Fruit fly (Drosophila melanogaster) whole organism, embryonic: Measurements from ENCODE around the gene Ykt6.

Experiments used
- Antp ChIP-seq: fragments of 200-800 bp; sonication (Bioruptor generic); optimal IDR thresholded peaks from 3 replicates; lab custom pipeline; 2016; ENCODE audit warnings: missing biosample characterization, missing genetic modification characterization
- C15 ChIP-seq: fragments of 200-800 bp; sonication (Bioruptor generic); IDR thresholded peaks from 3 replicates; pipeline ENCODE4 v1.3.6; 2022; ENCODE audit warnings: missing biosample characterization, missing genetic modification characterization
- CG10959 ChIP-seq: fragments of 200-800 bp; sonication (Bioruptor generic); IDR thresholded peaks from 2 replicates; pipeline ENCODE4 v1.3.6; 2022; ENCODE audit warnings: missing biosample characterization, missing genetic modification characterization
- CG15073 ChIP-seq: fragments of 200-800 bp; sonication (Bioruptor generic); optimal IDR thresholded peaks from 2 replicates; lab custom pipeline; 2016; ENCODE audit warnings: missing biosample characterization, missing genetic modification characterization
- CG17359 ChIP-seq: fragments of 200-800 bp; sonication (Bioruptor generic); optimal IDR thresholded peaks from 3 replicates; lab custom pipeline; 2018; ENCODE audit warnings: missing biosample characterization, mild to moderate bottlenecking, missing genetic modification characterization, moderate library complexity
- CG17385 ChIP-seq: fragments of 200-800 bp; sonication (Bioruptor generic); optimal IDR thresholded peaks from 3 replicates; lab custom pipeline; 2018; ENCODE audit warnings: missing biosample characterization, mild to moderate bottlenecking, missing genetic modification characterization
- CG2116 ChIP-seq: fragments of 200-800 bp; sonication (Bioruptor generic); optimal IDR thresholded peaks from 3 replicates; lab custom pipeline; 2018; ENCODE audit warnings: missing biosample characterization, mild to moderate bottlenecking, missing genetic modification characterization
- CG30431 ChIP-seq: fragments of 200-800 bp; sonication (Bioruptor generic); optimal IDR thresholded peaks from 2 replicates; lab custom pipeline; 2017; ENCODE audit warnings: missing biosample characterization, missing genetic modification characterization
- CG3847 ChIP-seq: fragments of 200-800 bp; sonication (Bioruptor generic); IDR thresholded peaks from 2 replicates; pipeline ENCODE4 v1.3.6; 2022; ENCODE audit warnings: missing biosample characterization, missing genetic modification characterization
- CG3995 ChIP-seq: fragments of 200-800 bp; sonication (Bioruptor generic); optimal IDR thresholded peaks from 3 replicates; lab custom pipeline; 2016; ENCODE audit warnings: missing biosample characterization, missing genetic modification characterization
- CG43689 ChIP-seq: fragments of 200-800 bp; sonication (Bioruptor generic); IDR thresholded peaks from 2 replicates; pipeline ENCODE4 v1.3.6; 2022; ENCODE audit warnings: missing biosample characterization, missing genetic modification characterization
- CG5953 ChIP-seq: fragments of 200-800 bp; sonication (Bioruptor generic); IDR thresholded peaks from 2 replicates; pipeline ENCODE4 v1.3.6; 2022; ENCODE audit warnings: missing biosample characterization, missing genetic modification characterization
- CG6654 ChIP-seq: fragments of 200-800 bp; sonication (Bioruptor generic); optimal IDR thresholded peaks from 2 replicates; lab custom pipeline; 2017; ENCODE audit warnings: missing biosample characterization, mild to moderate bottlenecking, missing genetic modification characterization
- CG7271 ChIP-seq: fragments of 200-800 bp; sonication (Bioruptor generic); optimal IDR thresholded peaks from 2 replicates; lab custom pipeline; 2018; ENCODE audit warnings: missing biosample characterization, mild to moderate bottlenecking, missing genetic modification characterization, moderate library complexity
- CG7357 ChIP-seq: fragments of 200-800 bp; sonication (Bioruptor generic); IDR thresholded peaks from 3 replicates; pipeline ENCODE4 v1.3.6; 2022; ENCODE audit warnings: missing biosample characterization, missing genetic modification characterization
- CG7745 ChIP-seq: fragments of 200-800 bp; sonication (Bioruptor generic); optimal IDR thresholded peaks from 2 replicates; lab custom pipeline; 2018; ENCODE audit warnings: missing biosample characterization, mild to moderate bottlenecking, missing genetic modification characterization, moderate library complexity
- CG7786 ChIP-seq: fragments of 200-800 bp; sonication (Bioruptor generic); optimal IDR thresholded peaks from 2 replicates; lab custom pipeline; 2016; ENCODE audit warnings: missing biosample characterization, missing genetic modification characterization
- CG7987 ChIP-seq: fragments of 200-800 bp; sonication (Bioruptor generic); optimal IDR thresholded peaks from 2 replicates; lab custom pipeline; 2018; ENCODE audit warnings: missing biosample characterization, mild to moderate bottlenecking, missing genetic modification characterization, moderate library complexity
- Camta ChIP-seq: fragments of 200-800 bp; sonication (Bioruptor generic); optimal IDR thresholded peaks from 2 replicates; lab custom pipeline; 2016; ENCODE audit warnings: missing biosample characterization, missing genetic modification characterization
- CoRest ChIP-seq: fragments of 200-800 bp; sonication (Bioruptor generic); optimal IDR thresholded peaks from 3 replicates; lab custom pipeline; 2018; ENCODE audit warnings: missing biosample characterization, mild to moderate bottlenecking, missing genetic modification characterization, moderate library complexity
- Ets97D ChIP-seq: fragments of 200-800 bp; sonication (Bioruptor generic); optimal IDR thresholded peaks from 3 replicates; lab custom pipeline; 2016; ENCODE audit warnings: missing biosample characterization, missing genetic modification characterization
- HHEX ChIP-seq: fragments of 200-800 bp; sonication (Bioruptor generic); optimal IDR thresholded peaks from 3 replicates; lab custom pipeline; 2017; ENCODE audit warnings: missing biosample characterization, mild to moderate bottlenecking, missing genetic modification characterization, missing genetic modification reagents
- HLH54F ChIP-seq: fragments of 200-800 bp; sonication (Bioruptor generic); optimal IDR thresholded peaks from 3 replicates; lab custom pipeline; 2016; ENCODE audit warnings: missing biosample characterization, missing genetic modification characterization
- Hey ChIP-seq: fragments of 200-800 bp; sonication (Bioruptor generic); optimal IDR thresholded peaks from 3 replicates; lab custom pipeline; 2018; ENCODE audit warnings: missing biosample characterization, mild to moderate bottlenecking, missing genetic modification characterization
- Hmr ChIP-seq: fragments of 200-800 bp; sonication (Bioruptor generic); optimal IDR thresholded peaks from 3 replicates; lab custom pipeline; 2017; ENCODE audit warnings: mild to moderate bottlenecking, missing biosample characterization, missing genetic modification reagents, missing genetic modification characterization
- NC2α ChIP-seq: fragments of 200-800 bp; sonication (Bioruptor generic); optimal IDR thresholded peaks from 2 replicates; lab custom pipeline; 2016; ENCODE audit warnings: missing biosample characterization, missing genetic modification characterization
- Neu2 ChIP-seq: fragments of 200-800 bp; sonication (Bioruptor generic); optimal IDR thresholded peaks from 3 replicates; lab custom pipeline; 2016; ENCODE audit warnings: missing biosample characterization, missing genetic modification characterization, borderline replicate concordance
- Rfx ChIP-seq: fragments of 200-800 bp; sonication (Bioruptor generic); IDR thresholded peaks from 2 replicates; pipeline ENCODE4 v1.3.6; 2022; ENCODE audit warnings: missing biosample characterization, missing genetic modification characterization
- Rx ChIP-seq: fragments of 200-800 bp; sonication (Bioruptor generic); IDR thresholded peaks from 2 replicates; pipeline ENCODE4 v1.3.6; 2022; ENCODE audit warnings: missing biosample characterization, missing genetic modification characterization
- Side ChIP-seq: fragments of 200-800 bp; sonication (Bioruptor generic); optimal IDR thresholded peaks from 2 replicates; lab custom pipeline; 2016; ENCODE audit warnings: missing biosample characterization, missing genetic modification characterization
- amos ChIP-seq: fragments of 200-800 bp; sonication (Bioruptor generic); IDR thresholded peaks from 2 replicates; pipeline ENCODE4 v1.3.6; 2022; ENCODE audit warnings: missing biosample characterization, missing genetic modification characterization; ENCODE audit not compliant: partially characterized antibody
- ara ChIP-seq: fragments of 200-800 bp; sonication (Bioruptor generic); IDR thresholded peaks from 2 replicates; pipeline ENCODE4 v1.3.6; 2022; ENCODE audit warnings: missing biosample characterization, missing genetic modification characterization
- cwo ChIP-seq: fragments of 200-800 bp; sonication (Bioruptor generic); optimal IDR thresholded peaks from 3 replicates; lab custom pipeline; 2017; ENCODE audit warnings: missing biosample characterization, missing genetic modification characterization, mild to moderate bottlenecking, moderate library complexity, missing genetic modification reagents
- en ChIP-seq: fragments of 200-800 bp; sonication (Bioruptor generic); optimal IDR thresholded peaks from 2 replicates; lab custom pipeline; 2016; ENCODE audit warnings: missing biosample characterization, missing genetic modification characterization
- exex ChIP-seq: fragments of 200-800 bp; sonication (Bioruptor generic); optimal IDR thresholded peaks from 4 replicates; lab custom pipeline; 2018; ENCODE audit warnings: missing biosample characterization, mild to moderate bottlenecking, missing genetic modification characterization, moderate library complexity
- fru ChIP-seq: fragments of >200 bp; optimal IDR thresholded peaks from 2 replicates; lab custom pipeline; 2017
- her ChIP-seq: fragments of 200-800 bp; sonication (Bioruptor generic); optimal IDR thresholded peaks from 2 replicates; lab custom pipeline; 2016; ENCODE audit warnings: missing biosample characterization, missing genetic modification characterization
- inv ChIP-seq: fragments of 200-800 bp; sonication (Bioruptor generic); IDR thresholded peaks from 2 replicates; pipeline ENCODE4 v1.3.6; 2022; ENCODE audit warnings: missing biosample characterization, missing genetic modification characterization; ENCODE audit not compliant: partially characterized antibody
- jumu ChIP-seq: fragments of 200-800 bp; sonication (Bioruptor generic); optimal IDR thresholded peaks from 3 replicates; lab custom pipeline; 2016; ENCODE audit warnings: missing biosample characterization, missing genetic modification characterization
- nmo ChIP-seq: fragments of 200-800 bp; sonication (Bioruptor generic); optimal IDR thresholded peaks from 2 replicates; lab custom pipeline; 2018; ENCODE audit warnings: missing biosample characterization, mild to moderate bottlenecking, missing genetic modification characterization, moderate library complexity
- pfk ChIP-seq: fragments of 200-800 bp; sonication (Bioruptor generic); optimal IDR thresholded peaks from 2 replicates; lab custom pipeline; 2018; ENCODE audit warnings: missing biosample characterization, mild to moderate bottlenecking, missing genetic modification characterization, moderate library complexity
- phol ChIP-seq: fragments of 200-800 bp; sonication (Bioruptor generic); optimal IDR thresholded peaks from 3 replicates; lab custom pipeline; 2018; ENCODE audit warnings: missing biosample characterization, mild to moderate bottlenecking, missing genetic modification characterization, moderate library complexity
- sc ChIP-seq, 3 experiments: fragments of >200 bp in 2 of 3; fragments of 200-800 bp in 1 of 3; sonication (Bioruptor generic) in 1 of 3; optimal IDR thresholded peaks; 2 replicates in 2 of 3; 3 replicates in 1 of 3; lab custom pipeline; 2017; ENCODE audit warnings: mild to moderate bottlenecking in 1 of 3, missing biosample characterization in 1 of 3, missing genetic modification characterization in 1 of 3, missing genetic modification reagents in 1 of 3
- ssp ChIP-seq: fragments of 200-800 bp; sonication (Bioruptor generic); IDR thresholded peaks from 2 replicates; pipeline ENCODE4 v1.3.6; 2022; ENCODE audit warnings: missing biosample characterization, missing genetic modification characterization
- tap ChIP-seq: fragments of 200-800 bp; optimal IDR thresholded peaks from 3 replicates; lab custom pipeline; 2019; ENCODE audit warnings: missing biosample characterization, mild to moderate bottlenecking, missing genetic modification characterization, moderate library complexity
- toy ChIP-seq: fragments of 200-800 bp; sonication (Bioruptor generic); IDR thresholded peaks from 2 replicates; pipeline ENCODE4 v1.3.6; 2022; ENCODE audit warnings: missing biosample characterization, missing genetic modification characterization
- tx ChIP-seq: fragments of 200-800 bp; sonication (Bioruptor generic); optimal IDR thresholded peaks from 2 replicates; lab custom pipeline; 2016; ENCODE audit warnings: missing biosample characterization, missing genetic modification characterization
- unpg ChIP-seq: fragments of 200-800 bp; sonication (Bioruptor generic); optimal IDR thresholded peaks from 3 replicates; lab custom pipeline; 2018; ENCODE audit warnings: missing biosample characterization, mild to moderate bottlenecking, missing genetic modification characterization, moderate library complexity

The Ykt6 gene

DNA sequence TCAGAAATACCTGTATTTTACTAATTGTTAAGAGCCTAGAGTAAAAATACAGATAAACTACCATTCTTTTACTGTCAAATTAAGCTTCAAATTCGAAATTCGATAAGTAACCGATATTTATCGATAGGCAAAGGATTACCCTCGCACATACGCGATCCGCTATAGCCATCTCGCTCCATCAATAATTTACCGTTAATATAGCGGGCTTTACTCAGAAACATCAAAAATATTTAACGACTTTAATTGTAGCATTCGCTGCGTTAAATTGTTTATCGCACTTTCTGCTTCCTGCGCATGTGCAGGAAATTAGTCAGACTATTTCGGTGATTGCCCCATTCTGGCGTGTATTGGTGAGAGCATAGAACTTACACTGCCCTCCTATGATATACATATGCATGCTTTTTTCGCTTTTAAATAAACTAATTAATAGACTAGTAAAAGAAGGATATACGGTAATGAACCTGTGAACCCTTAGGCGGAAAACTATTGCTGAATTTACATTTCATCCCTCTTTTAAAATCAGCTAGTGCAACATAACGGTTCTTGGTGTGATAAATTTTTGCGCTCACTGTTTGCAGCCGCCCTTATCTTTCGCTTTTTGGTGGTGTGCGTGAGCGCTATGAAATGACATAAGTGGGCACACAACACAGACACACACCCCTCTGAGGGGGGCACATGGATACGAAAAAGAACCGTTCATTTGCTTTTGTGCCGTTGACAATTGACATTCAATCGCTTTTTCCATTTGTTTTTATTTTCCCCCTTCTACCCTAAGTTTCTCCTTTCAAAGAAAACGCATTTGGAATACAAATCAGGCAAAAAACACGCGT lies 11.8 kb upstream of the Ykt6 start, which contains the start of the genes dpr14 and spidey (continued):
- TF ChIP-seq CG17385 (GFP tag; lab: Kevin White, UChicago) (peak; percentile 89), Hey (peak; percentile 67), CG30431 (GFP tag; lab: Kevin White, UChicago) (peak; percentile 82), unpg (GFP tag; lab: Kevin White, UChicago) (peak; percentile 92), CG7745 (no peak), CG3995 (GFP tag; lab: Kevin White, UChicago) (peak; percentile 55), tap (tag; lab: Kevin White, UChicago) (peak; percentile 91), CG7357 (GFP tag; lab: Robert Waterston, UW) (peak; percentile 79), CG7987 (peak; percentile 78), her (GFP tag; lab: Kevin White, UChicago) (peak; percentile 85), CG3847 (peak; percentile 88), Hmr (GFP tag; lab: Kevin White, UChicago) (peak; percentile 95), fru (lab: Kevin White, UChicago) (no peak), phol (tag; lab: Kevin White, UChicago) (peak; percentile 86), cwo (peak; percentile 87), C15 (GFP tag; lab: Robert Waterston, UW) (peak; percentile 71; the same call in 1 of the 3 replicates), CG5953 (GFP tag; lab: Robert Waterston, UW) (peak; percentile 72), pfk (GFP tag; lab: Kevin White, UChicago) (peak; percentile 12), Side (GFP tag; lab: Kevin White, UChicago) (peak; percentile 87), Rfx (GFP tag; lab: Robert Waterston, UW) (peak; percentile 94), Antp (GFP tag; lab: Kevin White, UChicago) (peak; percentile 82), CG43689 (GFP tag; lab: Robert Waterston, UW) (peak; percentile 46; the same call in 1 of the 2 replicates), sc (optimal IDR thresholded peaks at IDR 0.05; lab: Kevin White, UChicago) (no peak), sc (GFP tag; optimal IDR thresholded peaks at IDR 0.05; lab: Kevin White, UChicago) (peak; percentile 67), Camta (peak; percentile 83), Rx (peak; percentile 81), CG10959 (GFP tag; lab: Robert Waterston, UW) (peak; percentile 64), ara (peak; percentile 77), nmo (GFP tag; lab: Kevin White, UChicago) (peak; percentile 93), ssp (GFP tag; lab: Robert Waterston, UW) (peak; percentile 74), HLH54F (GFP tag; lab: Kevin White, UChicago) (peak; percentile 92), CG6654 (peak; percentile 74), CoRest (peak; percentile 92), tx (GFP tag; lab: Kevin White, UChicago) (peak; percentile 86), CG2116 (GFP tag; lab: Kevin White, UChicago) (peak; percentile 66), CG7786 (peak; percentile 90), NC2α (GFP tag; lab: Kevin White, UChicago) (peak; percentile 79), inv (GFP tag; lab: Robert Waterston, UW) (0 out of 2 replicates have a peak, but pooled peaks have one; percentile 21), CG15073 (peak; percentile 59), Neu2 (GFP tag; lab: Kevin White, UChicago) (peak; percentile 13), CG17359 (tag; lab: Kevin White, UChicago) (peak; percentile 92), HHEX (GFP tag; lab: Kevin White, UChicago) (peak; percentile 93), en (GFP tag; lab: Kevin White, UChicago) (peak; percentile 38), exex (tag; lab: Kevin White, UChicago) (peak; percentile 80), jumu (GFP tag; lab: Kevin White, UChicago) (peak; percentile 81), amos (peak; percentile 22; the same call in 1 of the 2 replicates), CG7271 (no peak), Ets97D (GFP tag; lab: Kevin White, UChicago) (peak; percentile 63), toy (peak; percentile 78)
